Fruit fly (Drosophila melanogaster) whole organism, embryonic: ENCODE results near the gene CG43800.

ENCODE experiments used
- ATbp ChIP-seq: fragments of 200-800 bp; sonication (Bioruptor generic); optimal IDR thresholded peaks from 2 replicates; lab custom pipeline; 2017; ENCODE audit warnings: missing biosample characterization, mild to moderate bottlenecking, missing genetic modification characterization, missing genetic modification reagents
- Adf1 ChIP-seq: fragments of 200-800 bp; sonication (Bioruptor generic); IDR thresholded peaks from 2 replicates; pipeline ENCODE4 v1.3.6; 2022; ENCODE audit warnings: missing biosample characterization, missing genetic modification characterization
- Blimp-1 ChIP-seq: fragments of 200-800 bp; sonication (Bioruptor generic); optimal IDR thresholded peaks from 3 replicates; lab custom pipeline; 2018; ENCODE audit warnings: missing biosample characterization, missing genetic modification characterization, mild to moderate bottlenecking, moderate library complexity, missing genetic modification reagents
- CG10267 ChIP-seq: fragments of 200-800 bp; sonication (Bioruptor generic); optimal IDR thresholded peaks from 2 replicates; lab custom pipeline; 2018; ENCODE audit warnings: missing biosample characterization, mild to moderate bottlenecking, missing genetic modification characterization, moderate library complexity
- CG11247 ChIP-seq: fragments of 200-800 bp; sonication (Bioruptor generic); IDR thresholded peaks from 2 replicates; pipeline ENCODE4 v1.3.6; 2022; ENCODE audit warnings: missing biosample characterization, missing genetic modification characterization
- CG11560 ChIP-seq: fragments of 200-800 bp; sonication (Bioruptor generic); IDR thresholded peaks from 3 replicates; pipeline ENCODE4 v1.3.6; 2022; ENCODE audit warnings: missing biosample characterization, missing genetic modification characterization
- CG12219 ChIP-seq: fragments of 200-800 bp; sonication (Bioruptor generic); optimal IDR thresholded peaks from 3 replicates; lab custom pipeline; 2018; ENCODE audit warnings: missing biosample characterization, mild to moderate bottlenecking, missing genetic modification characterization
- CG12391 ChIP-seq: fragments of 200-800 bp; sonication (Bioruptor generic); optimal IDR thresholded peaks from 3 replicates; lab custom pipeline; 2018; ENCODE audit warnings: missing biosample characterization, mild to moderate bottlenecking, missing genetic modification characterization, moderate library complexity
- CG13123 ChIP-seq: fragments of 200-800 bp; sonication (Bioruptor generic); optimal IDR thresholded peaks from 2 replicates; lab custom pipeline; 2016; ENCODE audit warnings: missing biosample characterization, missing genetic modification characterization
- CG13296 ChIP-seq: fragments of 200-800 bp; sonication (Bioruptor generic); optimal IDR thresholded peaks from 3 replicates; lab custom pipeline; 2018; ENCODE audit warnings: missing biosample characterization, mild to moderate bottlenecking, missing genetic modification characterization
- CG13775 ChIP-seq: fragments of 200-800 bp; sonication (Bioruptor generic); optimal IDR thresholded peaks from 3 replicates; lab custom pipeline; 2017; ENCODE audit warnings: missing biosample characterization, mild to moderate bottlenecking, missing genetic modification characterization
- CG15479 ChIP-seq: fragments of 200-800 bp; sonication (Bioruptor generic); optimal IDR thresholded peaks from 3 replicates; lab custom pipeline; 2019; ENCODE audit warnings: missing biosample characterization, mild to moderate bottlenecking, missing genetic modification characterization, moderate library complexity
- CG2199 ChIP-seq: fragments of 200-800 bp; sonication (Bioruptor generic); IDR thresholded peaks from 3 replicates; pipeline ENCODE4 v1.3.6; 2022; ENCODE audit warnings: missing biosample characterization, missing genetic modification characterization
- CG2875 ChIP-seq: fragments of 200-800 bp; sonication (Bioruptor generic); optimal IDR thresholded peaks from 2 replicates; lab custom pipeline; 2017; ENCODE audit warnings: missing biosample characterization, mild to moderate bottlenecking, missing genetic modification characterization, missing genetic modification reagents
- CG30431 ChIP-seq: fragments of 200-800 bp; sonication (Bioruptor generic); optimal IDR thresholded peaks from 2 replicates; lab custom pipeline; 2017; ENCODE audit warnings: missing biosample characterization, missing genetic modification characterization
- CG31441 ChIP-seq: fragments of 200-800 bp; sonication (Bioruptor generic); IDR thresholded peaks from 2 replicates; pipeline ENCODE4 v1.3.6; 2022; ENCODE audit warnings: missing biosample characterization, missing genetic modification characterization
- CG3163 ChIP-seq: fragments of 200-800 bp; sonication (Bioruptor generic); optimal IDR thresholded peaks from 3 replicates; lab custom pipeline; 2016; ENCODE audit warnings: missing biosample characterization, missing genetic modification characterization
- CG32767 ChIP-seq: fragments of 200-800 bp; sonication (Bioruptor generic); IDR thresholded peaks from 2 replicates; pipeline ENCODE4 v1.3.6; 2022; ENCODE audit warnings: missing biosample characterization, missing genetic modification characterization
- CG4854 ChIP-seq: fragments of 200-800 bp; sonication (Bioruptor generic); optimal IDR thresholded peaks from 2 replicates; lab custom pipeline; 2016; ENCODE audit warnings: missing biosample characterization, missing genetic modification characterization, inconsistent platforms
- CG6689 ChIP-seq: fragments of 200-800 bp; sonication (Bioruptor generic); IDR thresholded peaks from 2 replicates; pipeline ENCODE4 v1.3.6; 2022; ENCODE audit warnings: missing biosample characterization, missing genetic modification characterization
- CG9932 ChIP-seq: fragments of 200-800 bp; sonication (Bioruptor generic); IDR thresholded peaks from 2 replicates; pipeline ENCODE4 v1.3.6; 2022; ENCODE audit warnings: missing biosample characterization, missing genetic modification characterization
- Dip2 ChIP-seq: fragments of 200-800 bp; sonication (Bioruptor generic); IDR thresholded peaks from 2 replicates; pipeline ENCODE4 v1.3.6; 2022; ENCODE audit warnings: missing biosample characterization, missing genetic modification characterization
- H2.0 ChIP-seq: fragments of 200-800 bp; sonication (Bioruptor generic); IDR thresholded peaks from 2 replicates; pipeline ENCODE4 v1.3.6; 2022; ENCODE audit warnings: missing biosample characterization, missing genetic modification characterization
- Hsf ChIP-seq: fragments of 200-800 bp; sonication (Bioruptor generic); optimal IDR thresholded peaks from 3 replicates; lab custom pipeline; 2016; ENCODE audit warnings: missing biosample characterization, missing genetic modification characterization
- Nf-YA ChIP-seq: fragments of 200-800 bp; sonication (Bioruptor generic); IDR thresholded peaks from 2 replicates; pipeline ENCODE4 v1.3.6; 2022; ENCODE audit warnings: missing biosample characterization, missing genetic modification characterization
- Nf-YB ChIP-seq: fragments of 200-800 bp; sonication (Bioruptor generic); optimal IDR thresholded peaks from 3 replicates; lab custom pipeline; 2019; ENCODE audit warnings: missing biosample characterization, mild to moderate bottlenecking, missing genetic modification characterization, moderate library complexity
- Nf-YC ChIP-seq: fragments of 200-800 bp; optimal IDR thresholded peaks from 3 replicates; lab custom pipeline; 2019; ENCODE audit warnings: missing biosample characterization, mild to moderate bottlenecking, missing genetic modification characterization, moderate library complexity
- Rfx ChIP-seq: fragments of 200-800 bp; sonication (Bioruptor generic); IDR thresholded peaks from 2 replicates; pipeline ENCODE4 v1.3.6; 2022; ENCODE audit warnings: missing biosample characterization, missing genetic modification characterization
- Trl ChIP-seq, 3 experiments: fragments of >200 bp in 2 of 3; fragments of 200-800 bp in 1 of 3; sonication (Bioruptor generic) in 1 of 3; optimal IDR thresholded peaks; 2 replicates in 1 of 3; 3 replicates in 2 of 3; lab custom pipeline; 2016 to 2017; ENCODE audit warnings: missing biosample characterization in 1 of 3, missing genetic modification characterization in 1 of 3
- ab ChIP-seq: fragments of 200-800 bp; sonication (Bioruptor generic); optimal IDR thresholded peaks from 2 replicates; lab custom pipeline; 2016; ENCODE audit warnings: missing biosample characterization, missing genetic modification characterization
- ac ChIP-seq: fragments of 200-800 bp; sonication (Bioruptor generic); optimal IDR thresholded peaks from 3 replicates; lab custom pipeline; 2017; ENCODE audit warnings: missing biosample characterization, mild to moderate bottlenecking, missing genetic modification characterization
- ase ChIP-seq: fragments of 200-800 bp; sonication (Bioruptor generic); IDR thresholded peaks from 3 replicates; pipeline ENCODE4 v1.3.6; 2022; ENCODE audit warnings: missing biosample characterization, missing genetic modification characterization
- br ChIP-seq: fragments of >200 bp; optimal IDR thresholded peaks from 2 replicates; lab custom pipeline; 2017
- btn ChIP-seq: fragments of 200-800 bp; sonication (Bioruptor generic); optimal IDR thresholded peaks from 2 replicates; lab custom pipeline; 2016; ENCODE audit warnings: missing biosample characterization, missing genetic modification characterization
- cad ChIP-seq: fragments of >200 bp; optimal IDR thresholded peaks from 2 replicates; lab custom pipeline; 2017; ENCODE audit warnings: missing biosample characterization, missing genetic modification characterization
- crp ChIP-seq, 2 experiments: fragments of 200-800 bp; sonication (Bioruptor generic); optimal IDR thresholded peaks; 2 replicates in 1 of 2; 3 replicates in 1 of 2; lab custom pipeline; 2017; ENCODE audit warnings: missing biosample characterization in 2 of 2, missing genetic modification characterization in 2 of 2, mild to moderate bottlenecking in 1 of 2, moderate library complexity in 1 of 2
- dysf ChIP-seq: fragments of 200-800 bp; sonication (Bioruptor generic); IDR thresholded peaks from 3 replicates; pipeline ENCODE4 v1.3.6; 2022; ENCODE audit warnings: missing biosample characterization, missing genetic modification characterization
- exex ChIP-seq: fragments of 200-800 bp; sonication (Bioruptor generic); optimal IDR thresholded peaks from 4 replicates; lab custom pipeline; 2018; ENCODE audit warnings: missing biosample characterization, mild to moderate bottlenecking, missing genetic modification characterization, moderate library complexity
- ham ChIP-seq: fragments of 200-800 bp; sonication (Bioruptor generic); IDR thresholded peaks from 2 replicates; pipeline ENCODE4 v1.3.6; 2022; ENCODE audit warnings: missing biosample characterization, missing genetic modification characterization
- her ChIP-seq: fragments of 200-800 bp; sonication (Bioruptor generic); optimal IDR thresholded peaks from 2 replicates; lab custom pipeline; 2016; ENCODE audit warnings: missing biosample characterization, missing genetic modification characterization
- ind ChIP-seq: fragments of 200-800 bp; sonication (Bioruptor generic); optimal IDR thresholded peaks from 3 replicates; lab custom pipeline; 2016; ENCODE audit warnings: missing biosample characterization, missing genetic modification characterization
- kah ChIP-seq: fragments of 200-800 bp; sonication (Bioruptor generic); optimal IDR thresholded peaks from 2 replicates; lab custom pipeline; 2018; ENCODE audit warnings: missing biosample characterization, mild to moderate bottlenecking, missing genetic modification characterization
- kay ChIP-seq: fragments of 200-800 bp; sonication (Bioruptor generic); optimal IDR thresholded peaks from 2 replicates; lab custom pipeline; 2016; ENCODE audit warnings: missing biosample characterization, missing genetic modification characterization
- lab ChIP-seq: fragments of 200-800 bp; sonication (Bioruptor generic); optimal IDR thresholded peaks from 3 replicates; lab custom pipeline; 2017; ENCODE audit warnings: missing biosample characterization, missing genetic modification characterization, mild to moderate bottlenecking, moderate library complexity, missing genetic modification reagents
- maf-S ChIP-seq: fragments of 200-800 bp; sonication (Bioruptor generic); optimal IDR thresholded peaks from 2 replicates; lab custom pipeline; 2016; ENCODE audit warnings: missing biosample characterization, missing genetic modification characterization
- nerfin-2 ChIP-seq: fragments of 200-800 bp; sonication (Bioruptor generic); IDR thresholded peaks from 2 replicates; pipeline ENCODE4 v1.3.6; 2022; ENCODE audit warnings: missing biosample characterization, missing genetic modification characterization; ENCODE audit not compliant: partially characterized antibody
- org-1 ChIP-seq: fragments of 200-800 bp; sonication (Bioruptor generic); optimal IDR thresholded peaks from 2 replicates; lab custom pipeline; 2017; ENCODE audit warnings: missing biosample characterization, missing genetic modification characterization
- phol ChIP-seq: fragments of 200-800 bp; sonication (Bioruptor generic); optimal IDR thresholded peaks from 3 replicates; lab custom pipeline; 2018; ENCODE audit warnings: missing biosample characterization, mild to moderate bottlenecking, missing genetic modification characterization, moderate library complexity
- tgo ChIP-seq: fragments of 200-800 bp; sonication (Bioruptor generic); IDR thresholded peaks from 3 replicates; pipeline ENCODE4 v1.3.6; 2022; ENCODE audit warnings: missing biosample characterization, missing genetic modification characterization
- unpg ChIP-seq: fragments of 200-800 bp; sonication (Bioruptor generic); optimal IDR thresholded peaks from 3 replicates; lab custom pipeline; 2018; ENCODE audit warnings: missing biosample characterization, mild to moderate bottlenecking, missing genetic modification characterization, moderate library complexity
- z ChIP-seq: fragments of 200-800 bp; sonication (Bioruptor generic); IDR thresholded peaks from 3 replicates; pipeline ENCODE4 v1.3.6; 2022; ENCODE audit warnings: missing biosample characterization, missing genetic modification characterization

The CG43800 gene

DNA sequence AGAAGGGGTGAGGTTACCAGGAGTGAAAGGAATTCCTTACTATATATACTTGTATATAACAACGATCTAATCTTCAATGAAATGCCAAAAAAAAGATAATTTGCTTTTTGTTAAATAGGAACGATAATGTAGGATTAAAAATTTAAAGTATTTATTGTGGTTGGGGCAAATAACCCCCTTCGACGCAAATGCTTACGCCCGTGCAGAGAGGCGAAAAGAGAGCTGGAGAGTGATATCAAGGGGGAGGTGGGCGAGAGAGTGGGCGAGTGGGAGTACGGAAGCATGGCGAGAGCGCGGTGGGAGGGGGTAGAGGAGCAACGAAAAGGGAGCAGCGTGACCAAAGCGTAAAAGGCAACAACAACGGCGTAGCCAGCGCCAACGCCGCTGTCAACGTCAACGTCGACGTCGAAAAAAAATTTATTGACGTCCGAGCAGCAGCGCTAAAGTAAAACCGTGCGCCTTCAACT, 44.0 kb downstream of the CG43800 start (continued):
- TF ChIP-seq ATbp (GFP tag; lab: Kevin White, UChicago) (peak; percentile 99), Hsf (GFP tag; lab: Kevin White, UChicago) (peak; percentile 98), H2.0 (GFP tag; lab: Robert Waterston, UW) (peak; percentile 97), CG12219 (peak; percentile 98), CG15479 (GFP tag; lab: Kevin White, UChicago) (peak; percentile 38), ac (GFP tag; lab: Kevin White, UChicago) (peak; percentile 84), CG6689 (peak; percentile 98), CG13775 (GFP tag; lab: Kevin White, UChicago) (peak; percentile 97), Nf-YA (peak; percentile 94), Adf1 (GFP tag; lab: Robert Waterston, UW) (peak; percentile 100), CG12391 (tag; lab: Kevin White, UChicago) (peak; percentile 99), Nf-YB (GFP tag; lab: Kevin White, UChicago) (peak; percentile 88), z (peak; percentile 70; the same call in 2 of the 3 replicates), unpg (GFP tag; lab: Kevin White, UChicago) (peak; percentile 98), CG2875 (GFP tag; lab: Kevin White, UChicago) (peak; percentile 98), org-1 (GFP tag; lab: Kevin White, UChicago) (peak; percentile 99), CG10267 (peak; percentile 94), her (GFP tag; lab: Kevin White, UChicago) (peak; percentile 90), ase (peak; percentile 98), tgo (GFP tag; lab: Robert Waterston, UW) (peak; percentile 99), cad (GFP tag; lab: Kevin White, UChicago) (no peak), phol (tag; lab: Kevin White, UChicago) (peak; percentile 97), Dip2 (GFP tag; lab: Robert Waterston, UW) (peak; percentile 81), kay (GFP tag; lab: Kevin White, UChicago) (peak; percentile 96), kah (GFP tag; lab: Kevin White, UChicago) (peak; percentile 94), Trl (optimal IDR thresholded peaks at IDR 0.05; lab: Kevin White, UChicago) (peak; percentile 83 to 88), Trl (GFP tag; optimal IDR thresholded peaks at IDR 0.05; lab: Kevin White, UChicago) (peak; percentile 92), CG3163 (GFP tag; lab: Kevin White, UChicago) (peak; percentile 77), dysf (GFP tag; lab: Robert Waterston, UW) (peak; percentile 99), exex (peak; percentile 90), Blimp-1 (GFP tag; lab: Kevin White, UChicago) (peak; percentile 96), CG2199 (peak; percentile 97), ab (GFP tag; lab: Kevin White, UChicago) (peak; percentile 94), Nf-YC (tag; lab: Kevin White, UChicago) (peak; percentile 92), Rfx (GFP tag; lab: Robert Waterston, UW) (peak; percentile 98), CG30431 (GFP tag; lab: Kevin White, UChicago) (peak; percentile 96), CG32767 (GFP tag; lab: Robert Waterston, UW) (peak; percentile 97), CG11560 (tag; lab: Robert Waterston, UW) (peak; percentile 94), CG11247 (GFP tag; lab: Robert Waterston, UW) (peak; percentile 97), nerfin-2 (GFP tag; lab: Robert Waterston, UW) (no peak), CG31441 (GFP tag; lab: Robert Waterston, UW) (peak; percentile 97), lab (peak; percentile 99), crp (GFP tag; optimal IDR thresholded peaks at IDR 0.05; lab: Kevin White, UChicago) (peak in 1 of 2 experiments; percentile 70), CG13296 (peak; percentile 97), ind (GFP tag; lab: Kevin White, UChicago) (peak; percentile 97), br (lab: Kevin White, UChicago) (no peak), CG9932 (peak; percentile 97), CG13123 (GFP tag; lab: Kevin White, UChicago) (peak; percentile 93), maf-S (GFP tag; lab: Kevin White, UChicago) (peak; percentile 95), ham (GFP tag; lab: Robert Waterston, UW) (peak; percentile 90), btn (GFP tag; lab: Kevin White, UChicago) (peak; percentile 91), CG4854 (GFP tag; lab: Kevin White, UChicago) (peak; percentile 94)
